Fruit fly (Drosophila melanogaster): ENCODE measurements around the gene CG13014.

Gene CG13014

DNA sequence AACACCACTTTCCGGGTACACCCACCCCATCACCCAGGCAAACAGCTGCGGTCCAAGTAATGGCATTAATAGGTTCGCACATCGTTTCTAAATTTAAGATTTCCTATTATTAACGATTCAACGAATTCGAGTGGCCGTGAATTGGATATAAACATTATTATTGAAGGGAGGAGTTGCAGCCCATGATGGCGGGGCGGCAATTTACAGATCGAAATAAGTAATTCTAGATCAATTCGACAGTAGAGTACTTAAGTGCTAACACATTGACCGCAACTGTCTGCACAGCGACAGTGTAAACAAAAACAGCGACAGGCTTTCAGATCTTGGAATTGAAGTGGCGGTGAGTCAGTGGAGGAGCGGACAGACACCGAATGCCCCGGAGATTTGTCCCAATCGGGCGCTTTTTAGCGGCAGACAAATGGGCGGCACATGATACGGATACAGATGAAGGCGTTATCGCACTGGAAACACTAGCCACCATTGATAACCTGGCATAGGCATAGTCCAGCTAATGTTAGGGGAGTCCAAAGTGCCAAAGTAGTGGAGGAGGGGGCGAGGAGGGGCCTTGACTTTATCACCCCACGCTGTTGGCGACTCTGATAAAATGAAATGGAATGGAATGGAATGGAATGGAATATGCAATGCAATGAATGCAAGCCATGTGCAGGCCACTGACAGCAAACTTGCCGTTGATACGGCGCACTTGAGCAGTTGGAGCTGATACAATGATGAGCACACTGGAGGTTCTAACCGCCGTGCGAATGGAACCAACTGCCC is 45.7 kb downstream of the CG13014 start:
- TF ChIP-seq CG17806 (tag; optimal IDR thresholded peaks at IDR 0.05): no peak
- no peak for TF ChIP-seq D1 (tag; optimal IDR thresholded peaks at IDR 0.05)
- no peak for TF ChIP-seq CG34367 (tag; optimal IDR thresholded peaks at IDR 0.05)
- TF ChIP-seq CG13204 (GFP tag; optimal IDR thresholded peaks at IDR 0.05): peak; percentile 41
- TF ChIP-seq CG8159 (tag; optimal IDR thresholded peaks at IDR 0.05): peak; percentile 21
- peak; percentile 63 for TF ChIP-seq gl (tag; optimal IDR thresholded peaks at IDR 0.05)
- peak; percentile 66; the same call in 2 of the 3 replicates for TF ChIP-seq fd96Ca (GFP tag; IDR thresholded peaks at IDR 0.05)
- TF ChIP-seq Pif1B (GFP tag; optimal IDR thresholded peaks at IDR 0.05): no peak
- TF ChIP-seq CG10348 (GFP tag; IDR thresholded peaks at IDR 0.05): no peak
- TF ChIP-seq EcR (GFP tag; optimal IDR thresholded peaks at IDR 0.05): peak; percentile 32
- TF ChIP-seq Pif1A (GFP tag; optimal IDR thresholded peaks at IDR 0.05): no peak
- peak; percentile 65; the same call in 2 of the 3 replicates for TF ChIP-seq CG4496 (GFP tag; IDR thresholded peaks at IDR 0.05)
- peak; percentile 34; the same call in 1 of the 2 replicates for TF ChIP-seq CG12605 (GFP tag; IDR thresholded peaks at IDR 0.05)
- TF ChIP-seq CG9948 (tag; optimal IDR thresholded peaks at IDR 0.05): no peak
- TF ChIP-seq CG14655 (GFP tag; optimal IDR thresholded peaks at IDR 0.05): peak; percentile 71
- peak; percentile 8 for TF ChIP-seq CG15710 (tag; optimal IDR thresholded peaks at IDR 0.05)
- TF ChIP-seq CG32121 (GFP tag; IDR thresholded peaks at IDR 0.05): peak; percentile 65
- TF ChIP-seq rn (GFP tag; IDR thresholded peaks at IDR 0.05): peak; percentile 2; the same call in 1 of the 2 replicates
- no peak for TF ChIP-seq Snoo (tag; optimal IDR thresholded peaks at IDR 0.05)
- TF ChIP-seq Ets98B (GFP tag; IDR thresholded peaks at IDR 0.05): peak; percentile 30; the same call in 1 of the 2 replicates
- TF ChIP-seq CG8301 (tag; optimal IDR thresholded peaks at IDR 0.05): peak; percentile 10

DNA sequence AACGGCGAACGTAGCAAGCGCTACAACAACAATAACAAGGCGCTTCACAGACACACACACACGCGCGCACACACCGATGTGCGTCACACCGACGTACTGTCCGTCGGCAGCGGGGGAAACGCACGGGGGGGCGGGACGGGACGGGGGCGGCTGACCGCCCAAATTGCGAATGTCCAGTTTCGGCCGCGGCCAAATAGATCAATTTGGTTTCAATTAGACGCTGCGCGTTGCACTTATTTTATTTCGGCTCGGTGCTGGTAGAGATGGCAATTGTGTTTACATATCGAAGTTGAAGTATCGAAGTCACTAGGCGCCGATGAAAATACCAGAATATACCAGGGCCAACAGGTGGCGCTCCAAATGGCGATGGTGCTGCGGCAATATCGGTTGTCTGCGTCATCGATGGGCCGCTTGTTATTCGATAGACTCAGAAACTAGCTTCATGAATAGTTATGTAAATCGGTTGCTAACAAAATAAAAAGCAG is 49.5 kb downstream of the CG13014 start, which contains the start of gene Rok:
Gene Rok, minus strand, starts transcription at position 309 of the 485 bp plus-strand sequence.
- no peak for TF ChIP-seq CG12605 (GFP tag; IDR thresholded peaks at IDR 0.05)
- TF ChIP-seq CG14655 (GFP tag; optimal IDR thresholded peaks at IDR 0.05): no peak
- peak; percentile 22 for TF ChIP-seq EcR (GFP tag; optimal IDR thresholded peaks at IDR 0.05)
- no peak for TF ChIP-seq fd96Ca (GFP tag; IDR thresholded peaks at IDR 0.05)
- TF ChIP-seq CG13204 (GFP tag; optimal IDR thresholded peaks at IDR 0.05): peak; percentile 41

DNA sequence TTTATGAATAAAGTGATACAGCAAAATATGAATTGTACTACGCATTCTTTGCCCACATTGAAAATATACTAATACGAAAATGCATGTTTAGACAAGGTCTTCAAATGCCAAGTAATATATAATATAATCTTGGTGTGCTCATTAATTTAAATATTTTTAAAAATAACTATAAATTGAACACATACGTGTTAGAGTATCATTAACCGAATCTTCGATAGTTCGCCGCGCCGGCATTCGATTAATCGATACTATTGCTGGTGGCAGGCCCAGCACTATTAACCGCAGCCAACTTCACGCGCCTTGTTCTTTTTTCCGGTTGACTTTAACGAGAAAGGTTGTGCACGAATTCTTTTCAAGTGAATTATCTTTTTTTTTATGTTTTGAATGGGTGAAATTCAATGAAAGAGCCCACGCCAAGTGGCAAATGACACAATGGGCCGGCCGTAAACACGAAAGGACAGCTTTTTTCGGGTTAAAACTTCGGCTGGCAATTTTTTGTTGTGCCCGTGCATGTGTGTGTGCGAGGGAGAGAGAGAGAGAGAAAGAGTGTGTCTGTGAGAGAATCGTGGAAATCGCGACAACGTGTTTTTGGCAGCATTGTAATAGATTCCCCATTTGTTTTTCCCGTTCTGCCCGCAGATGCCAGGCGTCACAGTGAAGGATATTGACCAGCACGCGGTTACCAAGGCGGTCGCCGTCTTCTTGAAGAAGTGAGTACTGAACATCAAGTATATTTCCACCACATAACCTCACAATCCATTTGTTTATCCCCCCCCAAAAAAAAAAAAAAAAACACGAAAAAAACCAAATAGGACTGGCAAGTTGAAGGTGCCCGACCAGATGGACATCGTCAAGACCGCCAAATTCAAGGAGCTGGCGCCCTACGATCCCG is 50.2 kb downstream of the CG13014 start, which contains the start of gene RpS19a:
Gene RpS19a, plus strand, starts transcription at position 301 of the 892 bp plus-strand sequence.
- TF ChIP-seq CG9948 (tag; optimal IDR thresholded peaks at IDR 0.05) (peak; percentile 14), gl (tag; optimal IDR thresholded peaks at IDR 0.05) (peak; percentile 41), fd96Ca (GFP tag; IDR thresholded peaks at IDR 0.05) (no peak; the same call in 2 of the 3 replicates), CG14655 (GFP tag; optimal IDR thresholded peaks at IDR 0.05) (peak; percentile 54), CG8159 (tag; optimal IDR thresholded peaks at IDR 0.05) (peak; percentile 46), Ets98B (GFP tag; IDR thresholded peaks at IDR 0.05) (peak; percentile 24), CG32121 (GFP tag; IDR thresholded peaks at IDR 0.05) (no peak), CG15710 (tag; optimal IDR thresholded peaks at IDR 0.05) (peak; percentile 38), CG13204 (GFP tag; optimal IDR thresholded peaks at IDR 0.05) (peak; percentile 59), Pif1A (GFP tag; optimal IDR thresholded peaks at IDR 0.05) (peak; percentile 64), CG17806 (tag; optimal IDR thresholded peaks at IDR 0.05) (no peak), rn (GFP tag; IDR thresholded peaks at IDR 0.05) (peak; percentile 57), EcR (GFP tag; optimal IDR thresholded peaks at IDR 0.05) (no peak), CG4496 (GFP tag; IDR thresholded peaks at IDR 0.05) (peak; percentile 85), Pif1B (GFP tag; optimal IDR thresholded peaks at IDR 0.05) (peak; percentile 65), CG34367 (tag; optimal IDR thresholded peaks at IDR 0.05) (peak; percentile 70), CG8301 (tag; optimal IDR thresholded peaks at IDR 0.05) (peak; percentile 15), Snoo (tag; optimal IDR thresholded peaks at IDR 0.05) (peak; percentile 83), CG10348 (GFP tag; IDR thresholded peaks at IDR 0.05) (no peak), CG12605 (GFP tag; IDR thresholded peaks at IDR 0.05) (0 out of 2 replicates have a peak, but pooled peaks have one; percentile 35), D1 (tag; optimal IDR thresholded peaks at IDR 0.05) (no peak)
